Fruit fly (Drosophila melanogaster): ENCODE measurements around the gene CG13474.

dm6 chr3L:14728460-14728859 is 31.6 kb upstream of the CG13474 start, which contains the start of gene CG13473:
- TF ChIP-seq CG6808 (GFP tag; optimal IDR thresholded peaks at IDR 0.05): no peak
- TF ChIP-seq Sox15 (GFP tag; optimal IDR thresholded peaks at IDR 0.05): no peak
- no peak for TF ChIP-seq vri (GFP tag; optimal IDR thresholded peaks at IDR 0.05)
- no peak for TF ChIP-seq CG3032 (tag; optimal IDR thresholded peaks at IDR 0.05)
- TF ChIP-seq CG10669 (GFP tag; optimal IDR thresholded peaks at IDR 0.05): no peak
- TF ChIP-seq esn (GFP tag; optimal IDR thresholded peaks at IDR 0.05): no peak

Measured in whole organism, prepupa.